Fruit fly (Drosophila melanogaster) S2 (cell line): ENCODE measurements around the gene CG17292.

Source experiments
- CG8478 ChIP-seq: fragments of >200 bp; optimal IDR thresholded peaks from 2 replicates; lab custom pipeline; 2018
- CTCF ChIP-seq, 2 experiments: fragments of >200 bp; optimal IDR thresholded peaks; 2 replicates each; lab custom pipeline; 2018

- TF ChIP-seq CG8478: no peak
- TF ChIP-seq CTCF (optimal IDR thresholded peaks at IDR 0.05; lab: Kevin White, UChicago): peak; percentile 8 to 46
Measured at dm6 chr2L:8403286-8404270, 33.3 kb downstream of the CG17292 start, which contains the start of gene emb.
